Worm (Caenorhabditis elegans): ENCODE results near the gene C08G5.6.

DNA sequence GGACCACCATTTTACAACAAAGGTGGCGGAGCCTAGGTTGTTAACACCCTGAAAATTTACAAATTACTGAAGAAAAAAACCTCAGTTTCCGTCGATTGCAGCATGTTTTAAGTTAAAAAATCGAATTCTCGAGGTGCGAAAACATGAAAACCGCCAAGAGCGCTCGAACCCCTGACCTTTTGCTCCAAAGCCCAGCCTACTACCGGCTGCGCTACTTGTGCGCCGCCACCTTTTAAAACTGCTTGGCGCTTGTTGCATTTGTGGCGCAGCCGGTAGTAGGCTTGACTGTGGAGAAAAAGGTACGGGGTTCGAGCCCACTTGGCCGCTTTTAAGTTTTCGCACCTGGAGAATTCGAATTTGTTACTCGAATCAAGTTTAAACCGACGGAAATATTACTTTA lies 20.2 kb upstream of the C08G5.6 start, which contains the start of gene snt-6:
- TF ChIP-seq dao-5 (tag; optimal IDR thresholded peaks at IDR 0.05) (no peak), him-1 (tag; optimal IDR thresholded peaks at IDR 0.05) (no peak), W03F9.2 (tag; optimal IDR thresholded peaks at IDR 0.05) (no peak)

Measured in whole organism, L4/young adult.